Worm (Caenorhabditis elegans): ENCODE data around the gene C25G6.3.

C25G6.3 gene

ce11 chrX:1185474-1185873 lies 53.2 kb downstream of the C25G6.3 start:
- TF ChIP-seq tbx-2 (tag; optimal IDR thresholded peaks at IDR 0.05) (no peak), elt-1 (tag; optimal IDR thresholded peaks at IDR 0.05) (no peak), elt-2 (tag; optimal IDR thresholded peaks at IDR 0.05) (no peak), nfya-1 (tag; optimal IDR thresholded peaks at IDR 0.05; ENCODE audit: insufficient read depth) (peak; percentile 17), ztf-11 (tag; optimal IDR thresholded peaks at IDR 0.05) (no peak), lin-39 (tag; optimal IDR thresholded peaks at IDR 0.05) (no peak), ZK546.5 (tag; optimal IDR thresholded peaks at IDR 0.05) (no peak), fkh-10 (GFP tag; optimal IDR thresholded peaks at IDR 0.05) (peak; percentile 57), egl-5 (tag; optimal IDR thresholded peaks at IDR 0.05) (no peak)

ce11 chrX:1183985-1184384 lies 54.7 kb downstream of the C25G6.3 start:
- TF ChIP-seq ceh-82 (tag; optimal IDR thresholded peaks at IDR 0.05) (no peak), tbx-2 (tag; optimal IDR thresholded peaks at IDR 0.05) (no peak), unc-39 (tag; optimal IDR thresholded peaks at IDR 0.05) (no peak), lin-15B (tag; optimal IDR thresholded peaks at IDR 0.05) (no peak), lin-39 (tag; optimal IDR thresholded peaks at IDR 0.05) (no peak), elt-3 (tag; optimal IDR thresholded peaks at IDR 0.05) (no peak), snpc-4 (tag; optimal IDR thresholded peaks at IDR 0.05) (no peak), daf-12 (tag; optimal IDR thresholded peaks at IDR 0.05) (no peak)

- TF ChIP-seq nhr-23 (tag; optimal IDR thresholded peaks at IDR 0.05) (no peak), ZK546.5 (tag; optimal IDR thresholded peaks at IDR 0.05) (no peak), aly-2 (tag; optimal IDR thresholded peaks at IDR 0.05) (no peak)
Measured at ce11 chrX:1183258-1183657, 55.4 kb downstream of the C25G6.3 start.

All from whole organism, L3 larva.